Fruit fly (Drosophila melanogaster) whole organism, embryonic: Measurements from ENCODE around the gene Eno.
A peak's percentile ranks its signal among the peaks of the same experiment; 100 is the strongest.

ENCODE experiments used
- Asciz ChIP-seq: fragments of 200-800 bp; sonication (Bioruptor generic); optimal IDR thresholded peaks from 2 replicates; lab custom pipeline; 2017; ENCODE audit warnings: missing biosample characterization, mild to moderate bottlenecking, missing genetic modification characterization, missing genetic modification reagents
- Atf-2 ChIP-seq: fragments of 200-800 bp; sonication (Bioruptor generic); optimal IDR thresholded peaks from 2 replicates; lab custom pipeline; 2016; ENCODE audit warnings: missing biosample characterization, missing genetic modification characterization
- Atf6 ChIP-seq: fragments of 200-800 bp; sonication (Bioruptor generic); IDR thresholded peaks from 2 replicates; pipeline ENCODE4 v1.3.6; 2022; ENCODE audit warnings: missing biosample characterization, missing genetic modification characterization
- BtbVII ChIP-seq: fragments of 200-800 bp; sonication (Bioruptor generic); optimal IDR thresholded peaks from 3 replicates; lab custom pipeline; 2017; ENCODE audit warnings: missing biosample characterization, mild to moderate bottlenecking, missing genetic modification characterization
- C15 ChIP-seq: fragments of 200-800 bp; sonication (Bioruptor generic); IDR thresholded peaks from 3 replicates; pipeline ENCODE4 v1.3.6; 2022; ENCODE audit warnings: missing biosample characterization, missing genetic modification characterization
- CG11560 ChIP-seq: fragments of 200-800 bp; sonication (Bioruptor generic); IDR thresholded peaks from 3 replicates; pipeline ENCODE4 v1.3.6; 2022; ENCODE audit warnings: missing biosample characterization, missing genetic modification characterization
- CG11695 ChIP-seq: fragments of 200-800 bp; sonication (Bioruptor generic); IDR thresholded peaks from 3 replicates; pipeline ENCODE4 v1.3.6; 2022; ENCODE audit warnings: missing biosample characterization, missing genetic modification characterization
- CG1233 ChIP-seq: fragments of 200-800 bp; sonication (Bioruptor generic); optimal IDR thresholded peaks from 4 replicates; lab custom pipeline; 2018; ENCODE audit warnings: missing biosample characterization, mild to moderate bottlenecking, missing genetic modification characterization
- CG14014 ChIP-seq: fragments of 200-800 bp; sonication (Bioruptor generic); IDR thresholded peaks from 2 replicates; pipeline ENCODE4 v1.3.6; 2022; ENCODE audit warnings: missing biosample characterization, missing genetic modification characterization
- CG14860 ChIP-seq: fragments of 200-800 bp; sonication (Bioruptor generic); IDR thresholded peaks from 3 replicates; pipeline ENCODE4 v1.3.6; 2022; ENCODE audit warnings: missing biosample characterization, missing genetic modification characterization; ENCODE audit not compliant: partially characterized antibody
- CG2116 ChIP-seq: fragments of 200-800 bp; sonication (Bioruptor generic); optimal IDR thresholded peaks from 3 replicates; lab custom pipeline; 2018; ENCODE audit warnings: missing biosample characterization, mild to moderate bottlenecking, missing genetic modification characterization
- CG30403 ChIP-seq: fragments of 200-800 bp; sonication (Bioruptor generic); optimal IDR thresholded peaks from 3 replicates; lab custom pipeline; 2016; ENCODE audit warnings: missing biosample characterization, missing genetic modification characterization
- CG31224 ChIP-seq: fragments of 200-800 bp; sonication (Bioruptor generic); IDR thresholded peaks from 2 replicates; pipeline ENCODE4 v1.3.6; 2022; ENCODE audit warnings: missing biosample characterization, missing genetic modification characterization
- CG33213 ChIP-seq: fragments of 200-800 bp; sonication (Bioruptor generic); optimal IDR thresholded peaks from 3 replicates; lab custom pipeline; 2016; ENCODE audit warnings: missing biosample characterization, missing genetic modification characterization
- CG34224 ChIP-seq: fragments of 200-800 bp; sonication (Bioruptor generic); IDR thresholded peaks from 3 replicates; pipeline ENCODE4 v1.3.6; 2022; ENCODE audit warnings: missing biosample characterization, missing genetic modification characterization; ENCODE audit not compliant: partially characterized antibody
- CG34422 ChIP-seq: fragments of 200-800 bp; sonication (Bioruptor generic); IDR thresholded peaks from 3 replicates; pipeline ENCODE4 v1.3.6; 2022; ENCODE audit warnings: missing biosample characterization, missing genetic modification characterization
- CG4282 ChIP-seq: fragments of 200-800 bp; sonication (Bioruptor generic); optimal IDR thresholded peaks from 2 replicates; lab custom pipeline; 2016; ENCODE audit warnings: missing biosample characterization, missing genetic modification characterization
- CG43689 ChIP-seq: fragments of 200-800 bp; sonication (Bioruptor generic); IDR thresholded peaks from 2 replicates; pipeline ENCODE4 v1.3.6; 2022; ENCODE audit warnings: missing biosample characterization, missing genetic modification characterization
- CG6175 ChIP-seq: fragments of 200-800 bp; sonication (Bioruptor generic); IDR thresholded peaks from 3 replicates; pipeline ENCODE4 v1.3.6; 2022; ENCODE audit warnings: missing biosample characterization, missing genetic modification characterization
- CG7745 ChIP-seq: fragments of 200-800 bp; sonication (Bioruptor generic); optimal IDR thresholded peaks from 2 replicates; lab custom pipeline; 2018; ENCODE audit warnings: missing biosample characterization, mild to moderate bottlenecking, missing genetic modification characterization, moderate library complexity
- CG9609 ChIP-seq: fragments of 200-800 bp; sonication (Bioruptor generic); optimal IDR thresholded peaks from 3 replicates; lab custom pipeline; 2016; ENCODE audit warnings: missing biosample characterization, missing genetic modification characterization
- CG9727 ChIP-seq: fragments of 200-800 bp; sonication (Bioruptor generic); optimal IDR thresholded peaks from 3 replicates; lab custom pipeline; 2017; ENCODE audit warnings: missing biosample characterization, mild to moderate bottlenecking, missing genetic modification characterization
- CG9932 ChIP-seq: fragments of 200-800 bp; sonication (Bioruptor generic); IDR thresholded peaks from 2 replicates; pipeline ENCODE4 v1.3.6; 2022; ENCODE audit warnings: missing biosample characterization, missing genetic modification characterization
- D19A ChIP-seq: fragments of 200-800 bp; optimal IDR thresholded peaks from 3 replicates; lab custom pipeline; 2019; ENCODE audit warnings: missing biosample characterization, mild to moderate bottlenecking, missing genetic modification characterization, moderate library complexity
- Doc3 ChIP-seq: fragments of 200-800 bp; sonication (Bioruptor generic); IDR thresholded peaks from 3 replicates; pipeline ENCODE4 v1.3.6; 2022; ENCODE audit warnings: missing biosample characterization, missing genetic modification characterization; ENCODE audit not compliant: partially characterized antibody
- Drgx ChIP-seq: fragments of 200-800 bp; sonication (Bioruptor generic); IDR thresholded peaks from 2 replicates; pipeline ENCODE4 v1.3.6; 2022; ENCODE audit warnings: missing biosample characterization, missing genetic modification characterization
- HmgZ ChIP-seq: fragments of 200-800 bp; sonication (Bioruptor generic); optimal IDR thresholded peaks from 2 replicates; lab custom pipeline; 2018; ENCODE audit warnings: missing biosample characterization, mild to moderate bottlenecking, missing genetic modification characterization
- Hr39 ChIP-seq: fragments of >200 bp; optimal IDR thresholded peaks from 2 replicates; lab custom pipeline; 2017
- Hr78 ChIP-seq, 2 experiments: fragments of 200-800 bp in 1 of 2; fragments of >200 bp in 1 of 2; sonication (Bioruptor generic) in 1 of 2; optimal IDR thresholded peaks; 2 replicates each; lab custom pipeline; 2017 to 2019; ENCODE audit warnings: missing biosample characterization in 2 of 2, missing genetic modification characterization in 2 of 2, mild to moderate bottlenecking in 1 of 2, moderate library complexity in 1 of 2
- Mad ChIP-seq: fragments of 200-800 bp; sonication (Bioruptor generic); optimal IDR thresholded peaks from 2 replicates; lab custom pipeline; 2016; ENCODE audit warnings: missing biosample characterization, missing genetic modification characterization
- Max ChIP-seq: fragments of 200-800 bp; sonication (Bioruptor generic); optimal IDR thresholded peaks from 2 replicates; lab custom pipeline; 2016; ENCODE audit warnings: missing biosample characterization, mild to moderate bottlenecking, missing genetic modification characterization
- Oli ChIP-seq: fragments of 200-800 bp; sonication (Bioruptor generic); optimal IDR thresholded peaks from 2 replicates; lab custom pipeline; 2018; ENCODE audit warnings: missing biosample characterization, mild to moderate bottlenecking, missing genetic modification characterization, moderate library complexity
- Poxn ChIP-seq: fragments of 200-800 bp; sonication (Bioruptor generic); IDR thresholded peaks from 2 replicates; pipeline ENCODE4 v1.3.6; 2022; ENCODE audit warnings: missing biosample characterization, missing genetic modification characterization
- Rfx ChIP-seq: fragments of 200-800 bp; sonication (Bioruptor generic); IDR thresholded peaks from 2 replicates; pipeline ENCODE4 v1.3.6; 2022; ENCODE audit warnings: missing biosample characterization, missing genetic modification characterization
- Scr ChIP-seq: fragments of 200-800 bp; sonication (Bioruptor generic); IDR thresholded peaks from 2 replicates; pipeline ENCODE4 v1.3.6; 2022; ENCODE audit warnings: missing biosample characterization, missing genetic modification characterization; ENCODE audit not compliant: partially characterized antibody
- amos ChIP-seq: fragments of 200-800 bp; sonication (Bioruptor generic); IDR thresholded peaks from 2 replicates; pipeline ENCODE4 v1.3.6; 2022; ENCODE audit warnings: missing biosample characterization, missing genetic modification characterization; ENCODE audit not compliant: partially characterized antibody
- chn ChIP-seq: fragments of 200-800 bp; sonication (Bioruptor generic); optimal IDR thresholded peaks from 2 replicates; lab custom pipeline; 2016; ENCODE audit warnings: missing biosample characterization, missing genetic modification characterization
- dpn ChIP-seq, 2 experiments: fragments of 200-800 bp; sonication (Bioruptor generic); optimal IDR thresholded peaks; 3 replicates each; lab custom pipeline; 2016; ENCODE audit warnings: missing biosample characterization in 2 of 2, missing genetic modification characterization in 2 of 2
- emc ChIP-seq: fragments of 200-800 bp; sonication (Bioruptor generic); optimal IDR thresholded peaks from 2 replicates; lab custom pipeline; 2016; ENCODE audit warnings: missing biosample characterization, missing genetic modification characterization
- ftz-f1 ChIP-seq: fragments of 200-800 bp; sonication (Bioruptor generic); optimal IDR thresholded peaks from 2 replicates; lab custom pipeline; 2016; ENCODE audit warnings: missing biosample characterization, missing genetic modification characterization
- kni ChIP-seq: fragments of 200-800 bp; sonication (Bioruptor generic); optimal IDR thresholded peaks from 3 replicates; lab custom pipeline; 2017; ENCODE audit warnings: mild to moderate bottlenecking, missing biosample characterization, missing genetic modification reagents, missing genetic modification characterization
- nmo ChIP-seq: fragments of 200-800 bp; sonication (Bioruptor generic); optimal IDR thresholded peaks from 2 replicates; lab custom pipeline; 2018; ENCODE audit warnings: missing biosample characterization, mild to moderate bottlenecking, missing genetic modification characterization, moderate library complexity
- phol ChIP-seq: fragments of 200-800 bp; sonication (Bioruptor generic); optimal IDR thresholded peaks from 3 replicates; lab custom pipeline; 2018; ENCODE audit warnings: missing biosample characterization, mild to moderate bottlenecking, missing genetic modification characterization, moderate library complexity
- prd ChIP-seq, 3 experiments: fragments of >200 bp in 2 of 3; fragments of 200-800 bp in 1 of 3; sonication (Bioruptor generic) in 1 of 3; optimal IDR thresholded peaks in 2 of 3; IDR thresholded peaks in 1 of 3; 2 replicates in 2 of 3; 3 replicates in 1 of 3; pipeline versions ENCODE4 v1.3.6 to Lab custom; 2017 to 2022; ENCODE audit warnings: missing biosample characterization in 1 of 3, missing genetic modification characterization in 1 of 3
- salm ChIP-seq: fragments of 200-800 bp; sonication (Bioruptor generic); optimal IDR thresholded peaks from 2 replicates; lab custom pipeline; 2018; ENCODE audit warnings: missing biosample characterization, mild to moderate bottlenecking, missing genetic modification characterization
- sens-2 ChIP-seq: fragments of 200-800 bp; sonication (Bioruptor generic); IDR thresholded peaks from 2 replicates; pipeline ENCODE4 v1.3.6; 2022; ENCODE audit warnings: missing biosample characterization, missing genetic modification characterization
- sug ChIP-seq: fragments of 200-800 bp; optimal IDR thresholded peaks from 2 replicates; lab custom pipeline; 2019; ENCODE audit warnings: missing biosample characterization, mild to moderate bottlenecking, missing genetic modification characterization, moderate library complexity
- zen ChIP-seq: fragments of 200-800 bp; sonication (Bioruptor generic); optimal IDR thresholded peaks from 3 replicates; lab custom pipeline; 2018; ENCODE audit warnings: missing biosample characterization, mild to moderate bottlenecking, missing genetic modification characterization, moderate library complexity
- zen2 ChIP-seq: fragments of 200-800 bp; sonication (Bioruptor generic); IDR thresholded peaks from 3 replicates; pipeline ENCODE4 v1.3.6; 2022; ENCODE audit warnings: missing biosample characterization, missing genetic modification characterization; ENCODE audit not compliant: partially characterized antibody

The Eno gene

dm6 chr2L:1723937-1724591 lies 5.4 kb downstream of the Eno start, which contains the start of gene Rim2 (continued):
- TF ChIP-seq Rfx (GFP tag; lab: Robert Waterston, UW) (peak; percentile 50; the same call in 1 of the 2 replicates), phol (tag; lab: Kevin White, UChicago) (peak; percentile 86), Poxn (no peak), C15 (GFP tag; lab: Robert Waterston, UW) (no peak), Hr39 (no peak), CG11560 (no peak), CG1233 (GFP tag; lab: Kevin White, UChicago) (no peak), CG4282 (peak; percentile 2), amos (GFP tag; lab: Robert Waterston, UW) (peak; percentile 51; the same call in 1 of the 2 replicates), kni (no peak), zen (tag; lab: Kevin White, UChicago) (no peak), CG9609 (peak; percentile 26), Atf-2 (no peak), dpn (GFP tag; optimal IDR thresholded peaks at IDR 0.05; lab: Kevin White, UChicago) (peak in 1 of 2 experiments; percentile 21), sens-2 (GFP tag; lab: Robert Waterston, UW) (no peak), CG30403 (GFP tag; lab: Kevin White, UChicago) (no peak), CG34422 (0 out of 3 replicates have a peak, but pooled peaks have one; percentile 6), Hr78 (GFP tag; optimal IDR thresholded peaks at IDR 0.05; lab: Kevin White, UChicago) (peak in 1 of 2 experiments; percentile 65), CG6175 (GFP tag; lab: Robert Waterston, UW) (no peak), CG9932 (GFP tag; lab: Robert Waterston, UW) (0 out of 2 replicates have a peak, but pooled peaks have one; percentile 25), zen2 (no peak), sug (tag; lab: Kevin White, UChicago) (no peak), Max (no peak), CG2116 (GFP tag; lab: Kevin White, UChicago) (peak; percentile 26), emc (GFP tag; lab: Kevin White, UChicago) (no peak), D19A (tag; lab: Kevin White, UChicago) (no peak), chn (GFP tag; lab: Kevin White, UChicago) (peak; percentile 15), CG33213 (peak; percentile 80), Oli (tag; lab: Kevin White, UChicago) (no peak), CG14014 (no peak), prd (optimal IDR thresholded peaks at IDR 0.05; lab: Kevin White, UChicago) (no peak), prd (GFP tag; IDR thresholded peaks at IDR 0.05; lab: Robert Waterston, UW) (no peak)

dm6 chr2L:1723135-1723936 lies 6.1 kb downstream of the Eno start:
- TF ChIP-seq CG7745 (tag; lab: Kevin White, UChicago) (no peak), CG9727 (GFP tag; lab: Kevin White, UChicago) (no peak), emc (GFP tag; lab: Kevin White, UChicago) (no peak), dpn (GFP tag; optimal IDR thresholded peaks at IDR 0.05; lab: Kevin White, UChicago) (peak; percentile 5 to 17), Drgx (GFP tag; lab: Robert Waterston, UW) (no peak), CG31224 (GFP tag; lab: Robert Waterston, UW) (no peak), CG43689 (GFP tag; lab: Robert Waterston, UW) (no peak), CG11695 (GFP tag; lab: Robert Waterston, UW) (no peak), Atf6 (no peak), salm (tag; lab: Kevin White, UChicago) (no peak), Scr (GFP tag; lab: Robert Waterston, UW) (no peak), BtbVII (peak; percentile 43), Doc3 (GFP tag; lab: Robert Waterston, UW) (no peak), CG14860 (GFP tag; lab: Robert Waterston, UW) (no peak), CG34224 (GFP tag; lab: Robert Waterston, UW) (no peak), ftz-f1 (GFP tag; lab: Kevin White, UChicago) (no peak), nmo (no peak), Mad (GFP tag; lab: Kevin White, UChicago) (no peak), Asciz (GFP tag; lab: Kevin White, UChicago) (peak; percentile 14), HmgZ (tag; lab: Kevin White, UChicago) (no peak)
